Worm (Caenorhabditis elegans) whole organism, young adult: Measurements from ENCODE around the gene madf-4.
"Not testable (repeated sequence)": the region's sequence is repeated elsewhere in the genome, so short reads cannot be mapped to it uniquely, and the experiment has no call there.

Experiments
- B0035.1 ChIP-seq: sonication (generic microtip); optimal IDR thresholded peaks from 2 replicates; lab custom pipeline; 2016; ENCODE audit warnings: missing genetic modification characterization, mild to moderate bottlenecking, missing compliant biosample characterization, missing genotype, missing genetic modification reagents
- ceh-27 ChIP-seq: fragments of 200-800 bp; sonication (Bioruptor generic); optimal IDR thresholded peaks from 2 replicates; lab custom pipeline; 2018; ENCODE audit warnings: mild to moderate bottlenecking, missing genetic modification characterization, moderate library complexity, missing compliant biosample characterization
- mes-4 ChIP-seq: sonication (generic microtip); optimal IDR thresholded peaks from 2 replicates; lab custom pipeline; 2016; ENCODE audit warnings: missing genotype, missing genetic modification characterization, missing compliant biosample characterization
- xnd-1 ChIP-seq: sonication (generic microtip); optimal IDR thresholded peaks from 2 replicates; lab custom pipeline; 2016; ENCODE audit warnings: missing genotype, missing genetic modification reagents, missing genetic modification characterization, missing compliant biosample characterization

DNA sequence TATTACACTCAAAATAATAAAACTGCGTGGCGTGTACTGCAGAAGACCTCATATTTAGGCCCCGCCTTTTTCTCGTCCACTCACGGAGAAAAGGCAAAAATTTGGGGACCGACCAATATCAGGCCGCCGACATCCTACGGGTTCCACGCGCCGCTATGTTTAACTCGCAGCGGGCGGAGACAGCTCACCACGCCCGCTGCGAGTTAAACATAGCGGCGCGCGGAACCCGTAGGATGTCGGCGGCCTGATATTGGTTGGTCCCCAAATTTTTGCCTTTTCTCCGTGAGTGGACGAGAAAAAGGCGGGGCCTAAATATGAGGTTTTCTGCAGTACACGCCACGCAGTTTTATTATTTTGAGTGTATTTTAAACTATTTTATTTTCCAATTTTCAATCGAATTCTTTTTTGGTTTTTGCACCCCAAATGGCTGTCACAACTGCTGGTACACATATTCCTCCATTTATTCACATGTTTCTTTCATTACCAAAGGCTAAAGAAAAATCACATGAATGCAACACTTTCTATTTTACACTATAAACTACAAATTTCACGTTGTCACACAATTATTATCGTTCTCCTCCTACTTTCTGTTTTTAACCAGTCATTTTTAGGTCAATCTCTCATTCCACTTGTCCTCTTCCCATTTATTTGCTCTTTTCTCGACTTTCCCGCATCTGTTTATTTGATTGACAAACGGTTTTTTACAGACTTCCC, 41.9 kb upstream of the madf-4 start, which contains the start of gene uda-1:
- not testable (repeated sequence) for TF ChIP-seq xnd-1 (tag; lab: Kevin White, UChicago); B0035.1 (tag; lab: Kevin White, UChicago); ceh-27; mes-4
